Worm (Caenorhabditis elegans): ENCODE data around the gene mam-7.

The mam-7 gene

ce11 chrIII:9907574-9907973 is 14.6 kb downstream of the mam-7 start:
- TF ChIP-seq nfya-1 (tag; optimal IDR thresholded peaks at IDR 0.05), result no peak
- TF ChIP-seq sox-2 (GFP tag; IDR thresholded peaks at IDR 0.05), result no peak
- TF ChIP-seq mec-3 (tag; optimal IDR thresholded peaks at IDR 0.05; ENCODE audit: borderline replicate concordance), result no peak
- no peak for TF ChIP-seq che-1 (tag; optimal IDR thresholded peaks at IDR 0.05)
- TF ChIP-seq hlh-8 (tag; optimal IDR thresholded peaks at IDR 0.05), result no peak
- TF ChIP-seq ceh-34 (tag; optimal IDR thresholded peaks at IDR 0.05), result no peak
- TF ChIP-seq dve-1 (tag; optimal IDR thresholded peaks at IDR 0.05), result no peak
- no peak for TF ChIP-seq sdc-2 (tag; optimal IDR thresholded peaks at IDR 0.05)
- no peak for TF ChIP-seq unc-86 (tag; optimal IDR thresholded peaks at IDR 0.05)
- TF ChIP-seq ref-2 (tag; optimal IDR thresholded peaks at IDR 0.05), result no peak
- TF ChIP-seq ceh-24 (tag; optimal IDR thresholded peaks at IDR 0.05), result no peak
- TF ChIP-seq fkh-6 (tag; optimal IDR thresholded peaks at IDR 0.05), result no peak

- TF ChIP-seq ceh-31 (tag; optimal IDR thresholded peaks at IDR 0.05) (no peak), ceh-14 (tag; optimal IDR thresholded peaks at IDR 0.05) (no peak), nhr-11 (tag; optimal IDR thresholded peaks at IDR 0.05) (no peak)
These were observed 15.8 kb downstream of the mam-7 start for ce11 chrIII:9908769-9909168.

ce11 chrIII:9910608-9911479 is 17.9 kb downstream of the mam-7 start, which contains the start of the genes cyld-1 and F40F12.9:
cyld-1 (minus strand) TSS chrIII:9910658.
F40F12.9 (plus strand) TSS chrIII:9911328.
- TF ChIP-seq dve-1 (tag; optimal IDR thresholded peaks at IDR 0.05) (no peak), ceh-24 (tag; optimal IDR thresholded peaks at IDR 0.05) (no peak), F13H6.1 (tag; optimal IDR thresholded peaks at IDR 0.05) (no peak), ceh-48 (tag; optimal IDR thresholded peaks at IDR 0.05) (no peak), pag-3 (tag; optimal IDR thresholded peaks at IDR 0.05; ENCODE audit: borderline replicate concordance) (no peak), hlh-8 (tag; optimal IDR thresholded peaks at IDR 0.05) (no peak), odd-2 (tag; optimal IDR thresholded peaks at IDR 0.05) (no peak), ceh-6 (GFP tag; optimal IDR thresholded peaks at IDR 0.05) (no peak), sox-4 (tag; optimal IDR thresholded peaks at IDR 0.05) (no peak), hlh-13 (GFP tag; optimal IDR thresholded peaks at IDR 0.05) (no peak)

- TF ChIP-seq zip-5 (tag; optimal IDR thresholded peaks at IDR 0.05) (no peak), ceh-19 (GFP tag; optimal IDR thresholded peaks at IDR 0.05) (no peak), ceh-34 (tag; optimal IDR thresholded peaks at IDR 0.05) (no peak), Y22D7AL.16 (tag; optimal IDR thresholded peaks at IDR 0.05) (no peak)
These were observed 19.5 kb downstream of the mam-7 start for ce11 chrIII:9912501-9912900.

- TF ChIP-seq lim-6 (tag; optimal IDR thresholded peaks at IDR 0.05) (no peak), gmeb-2 (tag; optimal IDR thresholded peaks at IDR 0.05) (no peak), sdc-2 (tag; optimal IDR thresholded peaks at IDR 0.05) (no peak), pat-9 (tag; optimal IDR thresholded peaks at IDR 0.05) (no peak), ceh-22 (tag; optimal IDR thresholded peaks at IDR 0.05) (no peak), pax-1 (tag; optimal IDR thresholded peaks at IDR 0.05) (no peak), ama-1 (optimal IDR thresholded peaks at IDR 0.05) (no peak), fkh-6 (tag; optimal IDR thresholded peaks at IDR 0.05) (no peak), rnt-1 (tag; optimal IDR thresholded peaks at IDR 0.05) (no peak), ceh-2 (tag; optimal IDR thresholded peaks at IDR 0.05) (no peak), ceh-34 (tag; optimal IDR thresholded peaks at IDR 0.05) (no peak), nhr-232 (tag; optimal IDR thresholded peaks at IDR 0.05) (no peak), nhr-11 (tag; optimal IDR thresholded peaks at IDR 0.05) (no peak), ets-4 (tag; optimal IDR thresholded peaks at IDR 0.05) (no peak), Y22D7AL.16 (tag; optimal IDR thresholded peaks at IDR 0.05) (no peak), hlh-6 (tag; optimal IDR thresholded peaks at IDR 0.05) (no peak), ceh-31 (tag; optimal IDR thresholded peaks at IDR 0.05) (no peak), pha-2 (tag; optimal IDR thresholded peaks at IDR 0.05) (no peak), sox-4 (tag; optimal IDR thresholded peaks at IDR 0.05) (no peak), C08G9.2 (tag; optimal IDR thresholded peaks at IDR 0.05) (no peak)
These were observed 20.0 kb downstream of the mam-7 start for ce11 chrIII:9912998-9913397.

Measured in whole organism, late embryonic.